Worm (Caenorhabditis elegans): Measurements from ENCODE around the gene ZK856.14.

Gene ZK856.14

ce11 chrV:10216724-10217123, at the start of gene ZK856.14:
Gene ZK856.14 (plus strand): TSS chrV:10217024.
- TF ChIP-seq tra-4 (tag; optimal IDR thresholded peaks at IDR 0.05) (no peak), aly-1 (tag; optimal IDR thresholded peaks at IDR 0.05) (no peak), tbx-37 (GFP tag; conservative IDR thresholded peaks at IDR 0.05) (no peak)

- TF ChIP-seq pes-1 (GFP tag; IDR thresholded peaks at IDR 0.05) (no peak), hmbx-1 (tag; optimal IDR thresholded peaks at IDR 0.05) (no peak), B0310.2 (tag; optimal IDR thresholded peaks at IDR 0.05) (no peak), F13C5.2 (tag; optimal IDR thresholded peaks at IDR 0.05) (no peak), hmg-4 (GFP tag; optimal IDR thresholded peaks at IDR 0.05) (no peak), sea-1 (GFP tag; conservative IDR thresholded peaks at IDR 0.05) (no peak), ama-1 (optimal IDR thresholded peaks at IDR 0.05) (no peak), ets-7 (tag; optimal IDR thresholded peaks at IDR 0.05) (no peak), tbx-37 (GFP tag; conservative IDR thresholded peaks at IDR 0.05) (no peak), ceh-36 (tag; optimal IDR thresholded peaks at IDR 0.05) (no peak), tbx-11 (GFP tag; IDR thresholded peaks at IDR 0.05) (no peak), hnd-1 (tag; optimal IDR thresholded peaks at IDR 0.05) (no peak), tra-4 (tag; optimal IDR thresholded peaks at IDR 0.05) (no peak), aly-1 (tag; optimal IDR thresholded peaks at IDR 0.05) (no peak), ceh-13 (GFP tag; optimal IDR thresholded peaks at IDR 0.05) (no peak), flt-1 (GFP tag; IDR thresholded peaks at IDR 0.05) (no peak)
These were observed 48.0 kb upstream of the ZK856.14 start for ce11 chrV:10168870-10169269.

- TF ChIP-seq tbx-11 (GFP tag; IDR thresholded peaks at IDR 0.05) (no peak), sea-1 (GFP tag; conservative IDR thresholded peaks at IDR 0.05) (no peak), hnd-1 (tag; optimal IDR thresholded peaks at IDR 0.05) (no peak), scrt-1 (GFP tag; IDR thresholded peaks at IDR 0.05) (no peak), ets-7 (tag; optimal IDR thresholded peaks at IDR 0.05) (no peak), ama-1 (optimal IDR thresholded peaks at IDR 0.05) (no peak)
These were observed 43.2 kb upstream of the ZK856.14 start, which contains the start of gene egl-3 for ce11 chrV:10173653-10174052. Gene egl-3 (minus strand): TSS chrV:10173753.

- TF ChIP-seq ceh-36 (tag; optimal IDR thresholded peaks at IDR 0.05) (no peak), sea-1 (GFP tag; conservative IDR thresholded peaks at IDR 0.05) (no peak), hnd-1 (tag; optimal IDR thresholded peaks at IDR 0.05) (no peak), tbx-11 (GFP tag; IDR thresholded peaks at IDR 0.05) (no peak), hmbx-1 (tag; optimal IDR thresholded peaks at IDR 0.05) (no peak), pes-1 (GFP tag; IDR thresholded peaks at IDR 0.05) (no peak)
These were observed 42.2 kb upstream of the ZK856.14 start for ce11 chrV:10174632-10175075.

ce11 chrV:10178166-10178565, 38.7 kb upstream of the ZK856.14 start:
- TF ChIP-seq F13C5.2 (tag; optimal IDR thresholded peaks at IDR 0.05) = peak; percentile 44
- no peak for TF ChIP-seq tbx-11 (GFP tag; IDR thresholded peaks at IDR 0.05)

ce11 chrV:10179235-10179634, 37.6 kb upstream of the ZK856.14 start, which contains the start of gene cul-5:
Gene cul-5 (plus strand): TSS chrV:10179535.
- TF ChIP-seq tbx-11 (GFP tag; IDR thresholded peaks at IDR 0.05) (no peak), ceh-13 (GFP tag; optimal IDR thresholded peaks at IDR 0.05) (no peak), ets-7 (tag; optimal IDR thresholded peaks at IDR 0.05) (no peak), hmbx-1 (tag; optimal IDR thresholded peaks at IDR 0.05) (no peak), ama-1 (optimal IDR thresholded peaks at IDR 0.05) (no peak), tbx-37 (GFP tag; conservative IDR thresholded peaks at IDR 0.05) (no peak), hnd-1 (tag; optimal IDR thresholded peaks at IDR 0.05) (no peak), F13C5.2 (tag; optimal IDR thresholded peaks at IDR 0.05) (no peak), pes-1 (GFP tag; IDR thresholded peaks at IDR 0.05) (no peak), sea-1 (GFP tag; conservative IDR thresholded peaks at IDR 0.05) (no peak), aly-1 (tag; optimal IDR thresholded peaks at IDR 0.05) (no peak), hmg-4 (GFP tag; optimal IDR thresholded peaks at IDR 0.05) (no peak), flt-1 (GFP tag; IDR thresholded peaks at IDR 0.05) (no peak), scrt-1 (GFP tag; IDR thresholded peaks at IDR 0.05) (no peak), B0310.2 (tag; optimal IDR thresholded peaks at IDR 0.05) (no peak), ceh-36 (tag; optimal IDR thresholded peaks at IDR 0.05) (no peak), tra-4 (tag; optimal IDR thresholded peaks at IDR 0.05) (no peak)

- no peak for TF ChIP-seq ama-1 (optimal IDR thresholded peaks at IDR 0.05)
- no peak for TF ChIP-seq B0310.2 (tag; optimal IDR thresholded peaks at IDR 0.05)
- TF ChIP-seq scrt-1 (GFP tag; IDR thresholded peaks at IDR 0.05) = no peak
- no peak for TF ChIP-seq tbx-37 (GFP tag; conservative IDR thresholded peaks at IDR 0.05)
- no peak for TF ChIP-seq F13C5.2 (tag; optimal IDR thresholded peaks at IDR 0.05)
- TF ChIP-seq aly-1 (tag; optimal IDR thresholded peaks at IDR 0.05) = no peak
- no peak for TF ChIP-seq hmbx-1 (tag; optimal IDR thresholded peaks at IDR 0.05)
- TF ChIP-seq ets-7 (tag; optimal IDR thresholded peaks at IDR 0.05) = no peak
- no peak for TF ChIP-seq hmg-4 (GFP tag; optimal IDR thresholded peaks at IDR 0.05)
- no peak for TF ChIP-seq pes-1 (GFP tag; IDR thresholded peaks at IDR 0.05)
- TF ChIP-seq tbx-11 (GFP tag; IDR thresholded peaks at IDR 0.05) = no peak
- no peak for TF ChIP-seq tra-4 (tag; optimal IDR thresholded peaks at IDR 0.05)
These were observed 33.8 kb upstream of the ZK856.14 start, which contains the start of gene ZK856.4 for ce11 chrV:10182984-10183383. Gene ZK856.4 (plus strand): TSS chrV:10183284.

ce11 chrV:10183810-10184209, 33.0 kb upstream of the ZK856.14 start:
- TF ChIP-seq ceh-13 (GFP tag; optimal IDR thresholded peaks at IDR 0.05) = no peak
- TF ChIP-seq sea-1 (GFP tag; conservative IDR thresholded peaks at IDR 0.05) = no peak
- no peak for TF ChIP-seq hmg-4 (GFP tag; optimal IDR thresholded peaks at IDR 0.05)
- TF ChIP-seq ceh-36 (tag; optimal IDR thresholded peaks at IDR 0.05) = no peak
- no peak for TF ChIP-seq ets-7 (tag; optimal IDR thresholded peaks at IDR 0.05)
- TF ChIP-seq scrt-1 (GFP tag; IDR thresholded peaks at IDR 0.05) = no peak
- no peak for TF ChIP-seq hmbx-1 (tag; optimal IDR thresholded peaks at IDR 0.05)
- TF ChIP-seq aly-1 (tag; optimal IDR thresholded peaks at IDR 0.05) = no peak
- TF ChIP-seq tra-4 (tag; optimal IDR thresholded peaks at IDR 0.05) = no peak
- no peak for TF ChIP-seq tbx-37 (GFP tag; conservative IDR thresholded peaks at IDR 0.05)
